Worm (Caenorhabditis elegans) whole organism, young adult: ENCODE measurements around the gene M04D8.4.

ENCODE experiments used
- B0019.2 ChIP-seq: fragments of 200-800 bp; sonication (Bioruptor generic); conservative IDR thresholded peaks from 2 replicates; pipeline ENCODE4 v1.3.6; 2022; ENCODE audit warnings: missing genetic modification reagents, missing genetic modification characterization, missing compliant biosample characterization
- B0035.1 ChIP-seq: sonication (generic microtip); optimal IDR thresholded peaks from 2 replicates; lab custom pipeline; 2016; ENCODE audit warnings: missing genetic modification characterization, mild to moderate bottlenecking, missing compliant biosample characterization, missing genotype, missing genetic modification reagents
- B0261.1 ChIP-seq: sonication (generic microtip); optimal IDR thresholded peaks from 2 replicates; lab custom pipeline; 2016; ENCODE audit warnings: mild to moderate bottlenecking, missing genetic modification characterization, moderate library complexity, missing compliant biosample characterization
- B0336.3 ChIP-seq: fragments of 200-800 bp; sonication (Bioruptor generic); IDR thresholded peaks from 2 replicates; pipeline ENCODE4 v1.3.6; 2022; ENCODE audit warnings: missing genetic modification characterization, missing compliant biosample characterization
- C17E4.6 ChIP-seq: fragments of 200-800 bp; sonication (Bioruptor generic); IDR thresholded peaks from 2 replicates; pipeline ENCODE4 v1.3.6; 2022; ENCODE audit warnings: missing genetic modification reagents, missing genetic modification characterization, missing compliant biosample characterization
- F23B12.7 ChIP-seq: sonication (generic microtip); optimal IDR thresholded peaks from 2 replicates; lab custom pipeline; 2017; ENCODE audit warnings: missing genetic modification characterization, mild to moderate bottlenecking, missing compliant biosample characterization, antibody characterized with exemption, moderate library complexity; ENCODE audit not compliant: insufficient read depth
- F55B11.4 ChIP-seq: sonication (generic microtip); optimal IDR thresholded peaks from 2 replicates; lab custom pipeline; 2016; ENCODE audit warnings: missing compliant biosample characterization, missing genetic modification characterization, borderline replicate concordance; ENCODE audit not compliant: insufficient read depth
- K12H6.12 ChIP-seq: fragments of 200-800 bp; sonication (Bioruptor generic); optimal IDR thresholded peaks from 2 replicates; lab custom pipeline; 2018; ENCODE audit warnings: mild to moderate bottlenecking, missing genetic modification characterization, missing compliant biosample characterization
- Y53G8AR.9 ChIP-seq: fragments of 200-800 bp; sonication (Bioruptor generic); conservative IDR thresholded peaks from 2 replicates; pipeline ENCODE4 v1.3.6; 2022; ENCODE audit warnings: missing genetic modification reagents, missing genetic modification characterization, missing compliant biosample characterization
- Y79H2A.3 ChIP-seq: fragments of 200-800 bp; sonication (Bioruptor generic); conservative IDR thresholded peaks from 2 replicates; pipeline ENCODE4 v1.3.6; 2022; ENCODE audit warnings: missing genetic modification reagents, missing genetic modification characterization, missing compliant biosample characterization
- ZK185.1 ChIP-seq: sonication (generic microtip); optimal IDR thresholded peaks from 2 replicates; lab custom pipeline; 2016; ENCODE audit warnings: mild to moderate bottlenecking, missing genetic modification characterization, missing compliant biosample characterization; ENCODE audit not compliant: poor library complexity, severe bottlenecking
- ama-1 ChIP-seq, 3 experiments: fragments of 150-350 bp in 1 of 3; sonication (generic microtip) in 2 of 3; optimal IDR thresholded peaks; 2 replicates each; lab custom pipeline; 2014 to 2018; ENCODE audit warnings: missing biosample characterization in 2 of 3, missing genetic modification characterization in 2 of 3, missing genetic modification reagents in 2 of 3
- aptf-2 ChIP-seq: fragments of 200-800 bp; sonication (Bioruptor generic); conservative IDR thresholded peaks from 2 replicates; pipeline ENCODE4 v1.3.6; 2022; ENCODE audit warnings: missing genetic modification reagents, missing genetic modification characterization, missing compliant biosample characterization
- aptf-3 ChIP-seq: fragments of 200-800 bp; sonication (Bioruptor generic); IDR thresholded peaks from 2 replicates; pipeline ENCODE4 v1.3.6; 2022; ENCODE audit warnings: missing genetic modification characterization, missing compliant biosample characterization
- attf-5 ChIP-seq: fragments of 200-800 bp; sonication (Bioruptor generic); optimal IDR thresholded peaks from 2 replicates; lab custom pipeline; 2018; ENCODE audit warnings: mild to moderate bottlenecking, missing genetic modification characterization, missing compliant biosample characterization
- bed-2 ChIP-seq: fragments of 200-800 bp; sonication (Bioruptor generic); IDR thresholded peaks from 2 replicates; pipeline ENCODE4 v1.3.6; 2022; ENCODE audit warnings: missing genetic modification reagents, missing genetic modification characterization, missing compliant biosample characterization
- ccch-3 ChIP-seq: fragments of 200-800 bp; sonication (Bioruptor generic); optimal IDR thresholded peaks from 2 replicates; lab custom pipeline; 2018; ENCODE audit warnings: mild to moderate bottlenecking, missing genetic modification characterization, missing compliant biosample characterization
- cebp-1 ChIP-seq, 2 experiments: fragments of 200-800 bp in 1 of 2; sonication (Bioruptor generic) in 1 of 2; sonication (generic microtip) in 1 of 2; IDR thresholded peaks in 1 of 2; optimal IDR thresholded peaks in 1 of 2; 2 replicates each; pipeline versions ENCODE4 v1.3.6 to Lab custom; 2017 to 2022; ENCODE audit warnings: missing compliant biosample characterization in 2 of 2, missing genetic modification characterization in 2 of 2, mild to moderate bottlenecking in 1 of 2, missing genetic modification reagents in 1 of 2, moderate library complexity in 1 of 2
- ceh-27 ChIP-seq: fragments of 200-800 bp; sonication (Bioruptor generic); optimal IDR thresholded peaks from 2 replicates; lab custom pipeline; 2018; ENCODE audit warnings: mild to moderate bottlenecking, missing genetic modification characterization, moderate library complexity, missing compliant biosample characterization
- ceh-40 ChIP-seq: fragments of 200-800 bp; sonication (Bioruptor generic); IDR thresholded peaks from 2 replicates; pipeline ENCODE4 v1.3.6; 2022; ENCODE audit warnings: missing genetic modification characterization, missing compliant biosample characterization
- ceh-91 ChIP-seq: fragments of 200-800 bp; sonication (Bioruptor generic); IDR thresholded peaks from 2 replicates; pipeline ENCODE4 v1.3.6; 2022; ENCODE audit warnings: missing genetic modification reagents, missing genetic modification characterization, missing compliant biosample characterization
- chd-7 ChIP-seq: sonication (generic microtip); optimal IDR thresholded peaks from 2 replicates; lab custom pipeline; 2016; ENCODE audit warnings: mild to moderate bottlenecking, missing genetic modification characterization, moderate library complexity, missing compliant biosample characterization
- efl-1 ChIP-seq: fragments of 150-350 bp; optimal IDR thresholded peaks from 2 replicates; lab custom pipeline; 2014; ENCODE audit warnings: missing biosample characterization, missing genetic modification reagents, missing genetic modification characterization
- let-607 ChIP-seq, 2 experiments: fragments of 200-800 bp in 1 of 2; sonication (Bioruptor generic) in 1 of 2; sonication (generic microtip) in 1 of 2; optimal IDR thresholded peaks; 2 replicates each; lab custom pipeline; 2016 to 2018; ENCODE audit warnings: mild to moderate bottlenecking in 2 of 2, missing compliant biosample characterization in 2 of 2, missing genetic modification characterization in 2 of 2, moderate library complexity in 2 of 2, missing genotype in 1 of 2
- lir-1 ChIP-seq: fragments of 200-800 bp; sonication (Bioruptor generic); conservative IDR thresholded peaks from 2 replicates; pipeline ENCODE4 v1.3.6; 2022; ENCODE audit warnings: missing genetic modification reagents, missing genetic modification characterization, missing compliant biosample characterization
- lsl-1 ChIP-seq: fragments of 200-800 bp; sonication (Bioruptor generic); optimal IDR thresholded peaks from 2 replicates; lab custom pipeline; 2018; ENCODE audit warnings: mild to moderate bottlenecking, missing genetic modification characterization, moderate library complexity, missing compliant biosample characterization
- madf-6 ChIP-seq: fragments of 200-800 bp; sonication (Bioruptor generic); IDR thresholded peaks from 2 replicates; pipeline ENCODE4 v1.3.6; 2022; ENCODE audit warnings: missing genetic modification reagents, missing genetic modification characterization, missing compliant biosample characterization
- mcd-1 ChIP-seq: fragments of 200-800 bp; sonication (Bioruptor generic); IDR thresholded peaks from 2 replicates; pipeline ENCODE4 v1.3.6; 2022; ENCODE audit warnings: missing genetic modification reagents, missing genetic modification characterization, missing compliant biosample characterization
- mel-28 ChIP-seq: sonication (generic microtip); optimal IDR thresholded peaks from 2 replicates; lab custom pipeline; 2016; ENCODE audit warnings: borderline replicate concordance, mild to moderate bottlenecking, missing genetic modification characterization, missing compliant biosample characterization
- mes-4 ChIP-seq: sonication (generic microtip); optimal IDR thresholded peaks from 2 replicates; lab custom pipeline; 2016; ENCODE audit warnings: missing genotype, missing genetic modification characterization, missing compliant biosample characterization
- nfya-1 ChIP-seq: sonication (generic microtip); optimal IDR thresholded peaks from 2 replicates; lab custom pipeline; 2017; ENCODE audit warnings: antibody characterized with exemption, missing compliant biosample characterization, missing genetic modification characterization, borderline replicate concordance; ENCODE audit not compliant: insufficient read depth
- rec-8 ChIP-seq, 2 experiments: sonication (generic microtip); optimal IDR thresholded peaks; 2 replicates each; lab custom pipeline; 2016; ENCODE audit warnings: mild to moderate bottlenecking in 2 of 2, missing genetic modification characterization in 2 of 2, missing genetic modification reagents in 2 of 2, missing genotype in 2 of 2, missing biosample characterization in 1 of 2, missing compliant biosample characterization in 1 of 2, moderate library complexity in 1 of 2
- rpc-1 ChIP-seq, 2 experiments: fragments of 150-350 bp in 1 of 2; sonication (generic microtip) in 1 of 2; optimal IDR thresholded peaks; 2 replicates each; lab custom pipeline; 2014 to 2018; ENCODE audit warnings: missing biosample characterization in 1 of 2, missing genetic modification characterization in 1 of 2, missing genetic modification reagents in 1 of 2, missing genotype in 1 of 2
- snpc-1.3 ChIP-seq: sonication (generic microtip); optimal IDR thresholded peaks from 2 replicates; lab custom pipeline; 2017; ENCODE audit warnings: missing genetic modification characterization, mild to moderate bottlenecking, missing compliant biosample characterization, antibody characterized with exemption, moderate library complexity, missing genotype, missing genetic modification reagents; ENCODE audit not compliant: insufficient read depth
- snpc-3.4 ChIP-seq: sonication (generic microtip); optimal IDR thresholded peaks from 2 replicates; lab custom pipeline; 2017; ENCODE audit warnings: missing genetic modification characterization, mild to moderate bottlenecking, missing compliant biosample characterization, antibody characterized with exemption, moderate library complexity, missing genotype, missing genetic modification reagents
- sptf-2 ChIP-seq: fragments of 200-800 bp; sonication (Bioruptor generic); optimal IDR thresholded peaks from 2 replicates; lab custom pipeline; 2018; ENCODE audit warnings: mild to moderate bottlenecking, missing genetic modification characterization, missing compliant biosample characterization
- tbp1 ChIP-seq: fragments of 200-800 bp; sonication (Bioruptor generic); optimal IDR thresholded peaks from 2 replicates; lab custom pipeline; 2018; ENCODE audit warnings: mild to moderate bottlenecking, missing genetic modification characterization, missing compliant biosample characterization
- tbx-9 ChIP-seq: sonication (generic microtip); optimal IDR thresholded peaks from 2 replicates; lab custom pipeline; 2016; ENCODE audit warnings: borderline replicate concordance, missing genetic modification characterization, inconsistent platforms, missing compliant biosample characterization
- unc-130 ChIP-seq: sonication (generic microtip); optimal IDR thresholded peaks from 2 replicates; lab custom pipeline; 2016; ENCODE audit warnings: missing genetic modification reagents, missing genetic modification characterization, missing compliant biosample characterization
- unc-62 ChIP-seq: fragments of 150-350 bp; optimal IDR thresholded peaks from 2 replicates; lab custom pipeline; 2014; ENCODE audit warnings: missing biosample characterization, missing genetic modification reagents, missing genetic modification characterization
- ztf-18 ChIP-seq: sonication (generic microtip); optimal IDR thresholded peaks from 2 replicates; lab custom pipeline; 2016; ENCODE audit warnings: missing genotype, mild to moderate bottlenecking, missing genetic modification characterization, missing compliant biosample characterization
- ztf-3 ChIP-seq: fragments of 200-800 bp; sonication (Bioruptor generic); optimal IDR thresholded peaks from 2 replicates; lab custom pipeline; 2018; ENCODE audit warnings: mild to moderate bottlenecking, missing genetic modification characterization, missing compliant biosample characterization
- ztf-6 ChIP-seq: fragments of 200-800 bp; sonication (Bioruptor generic); IDR thresholded peaks from 2 replicates; pipeline ENCODE4 v1.3.6; 2022; ENCODE audit warnings: missing genetic modification reagents, missing genetic modification characterization, missing compliant biosample characterization

Gene M04D8.4

ce11 chrIII:10064140-10064539 is 33.7 kb upstream of the M04D8.4 start, which contains the start of gene ekl-6:
Gene ekl-6 (plus strand): TSS chrIII:10064404.
- TF ChIP-seq ceh-91 (GFP tag; lab: Robert Waterston, UW) (peak; percentile 42; the same call in 1 of the 2 replicates), ztf-3 (no peak), aptf-3 (GFP tag; lab: Robert Waterston, UW) (no peak), ccch-3 (GFP tag; lab: Kevin White, UChicago) (no peak), ZK185.1 (tag; lab: Kevin White, UChicago) (peak; percentile 89), bed-2 (GFP tag; lab: Robert Waterston, UW) (0 out of 2 replicates have a peak, but pooled peaks have one; percentile 29), ceh-27 (GFP tag; lab: Kevin White, UChicago) (peak; percentile 67), lir-1 (GFP tag; lab: Robert Waterston, UW) (0 out of 2 replicates have a peak, but pooled peaks have one; percentile 39), lsl-1 (GFP tag; lab: Kevin White, UChicago) (peak; percentile 4), mes-4 (tag; lab: Kevin White, UChicago) (no peak), attf-5 (GFP tag; lab: Kevin White, UChicago) (peak; percentile 44), ztf-18 (peak; percentile 6), unc-130 (GFP tag; lab: Kevin White, UChicago) (peak; percentile 79), ztf-6 (GFP tag; lab: Robert Waterston, UW) (0 out of 2 replicates have a peak, but pooled peaks have one; percentile 6), B0336.3 (GFP tag; lab: Robert Waterston, UW) (no peak), aptf-2 (0 out of 2 replicates have a peak, but pooled peaks have one; percentile 9), K12H6.12 (tag; lab: Kevin White, UChicago) (peak; percentile 11), let-607 (tag; optimal IDR thresholded peaks at IDR 0.05; lab: Kevin White, UChicago) (peak in 1 of 2 experiments; percentile 41), rec-8 (tag; optimal IDR thresholded peaks at IDR 0.05; lab: Kevin White, UChicago) (peak in 1 of 2 experiments; percentile 58), mcd-1 (GFP tag; lab: Robert Waterston, UW) (peak; percentile 55), snpc-1.3 (tag; lab: Kevin White, UChicago) (no peak), chd-7 (tag; lab: Kevin White, UChicago) (no peak), B0019.2 (0 out of 2 replicates have a peak, but pooled peaks have one; percentile 23), ceh-40 (GFP tag; lab: Robert Waterston, UW) (no peak), nfya-1 (tag; lab: Kevin White, UChicago) (no peak), madf-6 (GFP tag; lab: Robert Waterston, UW) (peak; percentile 53; the same call in 1 of the 2 replicates)

- TF ChIP-seq F55B11.4 (tag; lab: Kevin White, UChicago) (no peak), snpc-3.4 (tag; lab: Kevin White, UChicago) (no peak), efl-1 (GFP tag; lab: Kevin White, UChicago) (peak; percentile 31), attf-5 (GFP tag; lab: Kevin White, UChicago) (no peak), Y79H2A.3 (GFP tag; lab: Robert Waterston, UW) (no peak), tbx-9 (tag; lab: Kevin White, UChicago) (no peak), C17E4.6 (no peak), F23B12.7 (tag; lab: Kevin White, UChicago) (no peak), madf-6 (GFP tag; lab: Robert Waterston, UW) (peak; percentile 37; the same call in 1 of the 2 replicates), tbp1 (GFP tag; lab: Kevin White, UChicago) (no peak), unc-62 (GFP tag; lab: Kevin White, UChicago) (no peak), ama-1 (optimal IDR thresholded peaks at IDR 0.05; lab: Kevin White, UChicago) (no peak), ama-1 (GFP tag; optimal IDR thresholded peaks at IDR 0.05; lab: Kevin White, UChicago) (no peak), B0035.1 (no peak), snpc-1.3 (tag; lab: Kevin White, UChicago) (no peak), sptf-2 (GFP tag; lab: Kevin White, UChicago) (no peak), Y53G8AR.9 (GFP tag; lab: Robert Waterston, UW) (no peak), rpc-1 (optimal IDR thresholded peaks at IDR 0.05; lab: Kevin White, UChicago) (no peak), rpc-1 (tag; optimal IDR thresholded peaks at IDR 0.05; lab: Kevin White, UChicago) (no peak), lsl-1 (GFP tag; lab: Kevin White, UChicago) (no peak), mel-28 (tag; lab: Kevin White, UChicago) (no peak), B0261.1 (no peak), aptf-2 (peak; percentile 91), cebp-1 (GFP tag; IDR thresholded peaks at IDR 0.05; lab: Robert Waterston, UW) (no peak), cebp-1 (tag; optimal IDR thresholded peaks at IDR 0.05; lab: Kevin White, UChicago) (no peak)
Observed at ce11 chrIII:10060573-10060972, 30.1 kb upstream of the M04D8.4 start, which contains the start of gene T16G12.13. Gene T16G12.13 (plus strand): TSS chrIII:10060865.
